Worm (Caenorhabditis elegans) whole organism, midembryonic: Measurements from ENCODE around the gene wdr-46.

Source experiments
- T22C8.4 ChIP-seq: fragments of 200-800 bp; sonication (Bioruptor generic); IDR thresholded peaks from 2 replicates; pipeline ENCODE4 v1.3.6; 2022; ENCODE audit warnings: missing genetic modification characterization, missing compliant biosample characterization
- cog-1 ChIP-seq: sonication (generic microtip); optimal IDR thresholded peaks from 2 replicates; lab custom pipeline; 2016; ENCODE audit warnings: missing genetic modification characterization, missing compliant biosample characterization
- flt-1 ChIP-seq: fragments of 200-800 bp; sonication (Bioruptor generic); IDR thresholded peaks from 2 replicates; pipeline ENCODE4 v1.3.6; 2022; ENCODE audit warnings: missing genetic modification characterization, missing compliant biosample characterization
- klf-2 ChIP-seq: fragments of 200-800 bp; sonication (Bioruptor generic); conservative IDR thresholded peaks from 2 replicates; pipeline ENCODE4 v1.3.6; 2022; ENCODE audit warnings: missing genetic modification reagents, missing genetic modification characterization, missing compliant biosample characterization
- med-1 ChIP-seq: sonication (generic microtip); optimal IDR thresholded peaks from 2 replicates; lab custom pipeline; 2017; ENCODE audit warnings: missing genetic modification characterization, mild to moderate bottlenecking, missing compliant biosample characterization, antibody characterized with exemption, missing genetic modification reagents; ENCODE audit not compliant: insufficient read depth
- ref-1 ChIP-seq: fragments of 200-800 bp; sonication (Bioruptor generic); conservative IDR thresholded peaks from 2 replicates; pipeline ENCODE4 v1.3.6; 2022; ENCODE audit warnings: missing genetic modification reagents, missing genetic modification characterization, missing compliant biosample characterization
- tab-1 ChIP-seq: fragments of 200-800 bp; sonication (Bioruptor generic); IDR thresholded peaks from 2 replicates; pipeline ENCODE4 v1.3.6; 2022; ENCODE audit warnings: missing genetic modification characterization, missing compliant biosample characterization
- ztf-23 ChIP-seq: fragments of 200-800 bp; sonication (Bioruptor generic); IDR thresholded peaks from 2 replicates; pipeline ENCODE4 v1.3.6; 2022; ENCODE audit warnings: missing genetic modification reagents, missing genetic modification characterization, missing compliant biosample characterization
- ztf-29 ChIP-seq: fragments of 200-800 bp; sonication (Bioruptor generic); IDR thresholded peaks from 2 replicates; pipeline ENCODE4 v1.3.6; 2022; ENCODE audit warnings: missing genetic modification reagents, missing genetic modification characterization, missing compliant biosample characterization

wdr-46 gene

DNA sequence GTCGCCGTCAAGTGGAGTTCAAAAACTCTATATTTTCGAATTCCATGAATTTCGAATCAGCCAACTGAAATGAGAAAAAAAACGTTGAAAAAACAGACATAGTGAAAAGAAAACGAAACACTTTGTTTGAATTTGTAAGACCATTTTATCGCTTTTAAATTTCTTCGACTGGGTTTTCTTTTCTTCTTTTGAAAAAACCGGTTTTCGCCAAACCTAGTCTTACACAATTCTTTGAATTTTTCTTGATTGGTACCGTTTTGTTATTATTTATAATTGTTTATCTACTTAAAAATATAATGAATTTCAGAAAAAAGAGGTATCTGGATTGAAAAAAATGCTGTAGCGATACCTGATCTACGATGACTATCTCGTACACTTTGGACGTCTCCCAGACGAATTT lies 22.4 kb upstream of the wdr-46 start, which contains the start of gene best-22:
best-22 (plus strand) TSS at position 301 of the 400 bp plus-strand sequence.
- no peak for TF ChIP-seq T22C8.4 (GFP tag; lab: Robert Waterston, UW)
- no peak for TF ChIP-seq ref-1 (GFP tag; lab: Robert Waterston, UW)
- no peak for TF ChIP-seq tab-1 (GFP tag; lab: Robert Waterston, UW)
- no peak for TF ChIP-seq klf-2 (GFP tag; lab: Robert Waterston, UW)
- no peak for TF ChIP-seq ztf-29 (GFP tag; lab: Robert Waterston, UW)
- TF ChIP-seq flt-1 (GFP tag; lab: Robert Waterston, UW) = no peak
- TF ChIP-seq ztf-23 = no peak
- TF ChIP-seq cog-1 (tag; lab: Kevin White, UChicago) = no peak
- no peak for TF ChIP-seq med-1

ce11 chrIV:12350235-12350634 lies 21.8 kb upstream of the wdr-46 start:
- TF ChIP-seq med-1 = no peak
- TF ChIP-seq cog-1 (tag; lab: Kevin White, UChicago) = no peak
- TF ChIP-seq klf-2 (GFP tag; lab: Robert Waterston, UW) = no peak
- TF ChIP-seq flt-1 (GFP tag; lab: Robert Waterston, UW) = no peak

- no peak for TF ChIP-seq klf-2 (GFP tag; lab: Robert Waterston, UW)
- TF ChIP-seq med-1 = no peak
- no peak for TF ChIP-seq T22C8.4 (GFP tag; lab: Robert Waterston, UW)
- no peak for TF ChIP-seq ref-1 (GFP tag; lab: Robert Waterston, UW)
These were observed 12.1 kb upstream of the wdr-46 start for ce11 chrIV:12359979-12360378.

- TF ChIP-seq tab-1 (GFP tag; lab: Robert Waterston, UW) (no peak), T22C8.4 (GFP tag; lab: Robert Waterston, UW) (no peak), ref-1 (GFP tag; lab: Robert Waterston, UW) (no peak), flt-1 (GFP tag; lab: Robert Waterston, UW) (no peak)
These were observed 11.3 kb upstream of the wdr-46 start, which contains the start of gene sec-24.2 for ce11 chrIV:12360742-12361195. TSS of gene sec-24.2 (minus strand) at chrIV:12360792.

DNA sequence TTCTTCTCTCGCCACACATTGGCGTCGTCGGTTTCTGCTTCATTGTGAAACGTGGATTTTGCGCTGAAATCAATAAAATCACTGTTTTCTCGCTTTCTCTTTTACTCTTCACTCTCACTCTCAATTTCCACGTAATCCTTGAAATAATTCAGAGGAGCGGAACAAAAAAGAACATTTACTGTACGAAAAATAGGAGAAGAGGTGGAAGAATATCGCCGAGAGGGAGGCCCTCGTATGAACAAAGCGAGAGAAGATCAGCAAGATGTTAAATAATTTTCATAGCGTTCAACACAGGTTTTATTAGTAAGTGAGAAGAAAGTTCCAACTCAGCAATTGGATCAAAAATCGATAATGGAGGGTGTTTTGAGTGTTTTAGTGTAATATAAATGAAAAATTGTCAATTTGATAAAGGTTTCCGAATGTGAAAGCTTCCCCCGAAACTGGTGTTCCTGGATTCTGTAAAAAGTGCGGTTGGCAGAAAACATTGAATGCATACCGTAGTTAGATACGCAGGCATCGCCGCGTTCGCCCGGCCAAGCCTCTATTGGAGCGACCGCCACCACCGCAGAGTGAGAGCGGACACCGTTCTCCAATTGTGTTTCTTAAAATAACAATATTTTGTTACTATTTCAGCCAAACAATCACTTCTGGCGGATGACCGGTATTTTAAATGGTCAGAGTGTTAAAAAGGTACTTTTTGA lies 10.5 kb upstream of the wdr-46 start, which contains the start of the genes ccr-4 and ZC518.8:
ccr-4 (plus strand) TSS at position 151 of the 701 bp plus-strand sequence.
ZC518.8 (minus strand) TSS at position 517 of the 701 bp plus-strand sequence.
- TF ChIP-seq flt-1 (GFP tag; lab: Robert Waterston, UW) (no peak), T22C8.4 (GFP tag; lab: Robert Waterston, UW) (no peak), med-1 (no peak), ztf-23 (no peak), ref-1 (GFP tag; lab: Robert Waterston, UW) (no peak), klf-2 (GFP tag; lab: Robert Waterston, UW) (no peak), ztf-29 (GFP tag; lab: Robert Waterston, UW) (no peak), cog-1 (tag; lab: Kevin White, UChicago) (no peak), tab-1 (GFP tag; lab: Robert Waterston, UW) (no peak)

ce11 chrIV:12364964-12365363 lies 7.1 kb upstream of the wdr-46 start:
- TF ChIP-seq med-1 (no peak), flt-1 (GFP tag; lab: Robert Waterston, UW) (no peak), ztf-29 (GFP tag; lab: Robert Waterston, UW) (peak; percentile 48; the same call in 1 of the 2 replicates), ref-1 (GFP tag; lab: Robert Waterston, UW) (no peak), tab-1 (GFP tag; lab: Robert Waterston, UW) (no peak), cog-1 (tag; lab: Kevin White, UChicago) (no peak), klf-2 (GFP tag; lab: Robert Waterston, UW) (no peak), ztf-23 (no peak)

- TF ChIP-seq T22C8.4 (GFP tag; lab: Robert Waterston, UW) (no peak), tab-1 (GFP tag; lab: Robert Waterston, UW) (no peak), ztf-23 (no peak), ref-1 (GFP tag; lab: Robert Waterston, UW) (no peak), klf-2 (GFP tag; lab: Robert Waterston, UW) (no peak), ztf-29 (GFP tag; lab: Robert Waterston, UW) (no peak), med-1 (no peak), cog-1 (tag; lab: Kevin White, UChicago) (no peak), flt-1 (GFP tag; lab: Robert Waterston, UW) (no peak)
These were observed 5.5 kb upstream of the wdr-46 start for ce11 chrIV:12366571-12366970.

- TF ChIP-seq ztf-23 = no peak
- TF ChIP-seq tab-1 (GFP tag; lab: Robert Waterston, UW) = no peak
- TF ChIP-seq flt-1 (GFP tag; lab: Robert Waterston, UW) = no peak
- TF ChIP-seq klf-2 (GFP tag; lab: Robert Waterston, UW) = no peak
- TF ChIP-seq ref-1 (GFP tag; lab: Robert Waterston, UW) = no peak
- no peak for TF ChIP-seq med-1
- TF ChIP-seq T22C8.4 (GFP tag; lab: Robert Waterston, UW) = no peak
- TF ChIP-seq cog-1 (tag; lab: Kevin White, UChicago) = no peak
- no peak for TF ChIP-seq ztf-29 (GFP tag; lab: Robert Waterston, UW)
These were observed 713 bp upstream of the wdr-46 start for ce11 chrIV:12371340-12371739.

- TF ChIP-seq ztf-29 (GFP tag; lab: Robert Waterston, UW) (no peak), ztf-23 (no peak), flt-1 (GFP tag; lab: Robert Waterston, UW) (no peak), klf-2 (GFP tag; lab: Robert Waterston, UW) (no peak), T22C8.4 (GFP tag; lab: Robert Waterston, UW) (no peak), tab-1 (GFP tag; lab: Robert Waterston, UW) (no peak), cog-1 (tag; lab: Kevin White, UChicago) (no peak), ref-1 (GFP tag; lab: Robert Waterston, UW) (no peak), med-1 (no peak)
These were observed 4.0 kb downstream of the wdr-46 start, which contains the start of gene atz-1 for ce11 chrIV:12376021-12376420. TSS of gene atz-1 (minus strand) at chrIV:12376121.
